Fruit fly (Drosophila melanogaster): ENCODE data around the gene BBS8.

BBS8 gene

dm6 chr2L:470336-470934 lies 47.8 kb downstream of the BBS8 start (continued):
- TF ChIP-seq pzg (GFP tag; optimal IDR thresholded peaks at IDR 0.05), result no peak
- no peak for TF ChIP-seq HLHmδ (GFP tag; optimal IDR thresholded peaks at IDR 0.05)
- TF ChIP-seq odd (GFP tag; optimal IDR thresholded peaks at IDR 0.05), result peak; percentile 47
- TF ChIP-seq ssp (GFP tag; IDR thresholded peaks at IDR 0.05), result peak; percentile 51
- peak; percentile 76 for TF ChIP-seq CG32772 (GFP tag; IDR thresholded peaks at IDR 0.05)
- TF ChIP-seq CG13424 (tag; optimal IDR thresholded peaks at IDR 0.05), result peak; percentile 76
- TF ChIP-seq ab (GFP tag; optimal IDR thresholded peaks at IDR 0.05), result peak; percentile 83
- no peak for TF ChIP-seq CG1529 (GFP tag; optimal IDR thresholded peaks at IDR 0.05)
- TF ChIP-seq pfk (GFP tag; optimal IDR thresholded peaks at IDR 0.05), result no peak
- TF ChIP-seq CG9437 (GFP tag; optimal IDR thresholded peaks at IDR 0.05), result peak; percentile 49
- TF ChIP-seq CG7357 (GFP tag; IDR thresholded peaks at IDR 0.05), result peak; percentile 74
- peak; percentile 35 for TF ChIP-seq CG3407 (GFP tag; optimal IDR thresholded peaks at IDR 0.05)
- TF ChIP-seq pb (GFP tag; optimal IDR thresholded peaks at IDR 0.05), result peak; percentile 77
- peak; percentile 51 for TF ChIP-seq CG9727 (GFP tag; optimal IDR thresholded peaks at IDR 0.05)
- no peak for TF ChIP-seq lbe (GFP tag; optimal IDR thresholded peaks at IDR 0.05)
- peak; percentile 49 for TF ChIP-seq tin (GFP tag; optimal IDR thresholded peaks at IDR 0.05)
- peak; percentile 64 for TF ChIP-seq psq (GFP tag; optimal IDR thresholded peaks at IDR 0.05)
- peak; percentile 71; the same call in 2 of the 3 replicates for TF ChIP-seq CG3726 (GFP tag; IDR thresholded peaks at IDR 0.05)
- peak; percentile 71 for TF ChIP-seq NfI (GFP tag; optimal IDR thresholded peaks at IDR 0.05)
- peak; percentile 97 for TF ChIP-seq sens (GFP tag)
- TF ChIP-seq CG2116 (GFP tag; optimal IDR thresholded peaks at IDR 0.05), result peak; percentile 40
- TF ChIP-seq CG12744 (GFP tag; optimal IDR thresholded peaks at IDR 0.05), result peak; percentile 74
- TF ChIP-seq Six4 (GFP tag; optimal IDR thresholded peaks at IDR 0.05), result peak; percentile 60
- TF ChIP-seq CG2875 (GFP tag; optimal IDR thresholded peaks at IDR 0.05), result peak; percentile 62
- TF ChIP-seq nau (GFP tag; optimal IDR thresholded peaks at IDR 0.05), result peak; percentile 66
- TF ChIP-seq CG9876 (GFP tag; optimal IDR thresholded peaks at IDR 0.05), result peak; percentile 68
- no peak for TF ChIP-seq YL-1 (GFP tag; optimal IDR thresholded peaks at IDR 0.05)
- TF ChIP-seq dmrt99B (tag; optimal IDR thresholded peaks at IDR 0.05), result peak; percentile 83
- TF ChIP-seq CG17385 (GFP tag; optimal IDR thresholded peaks at IDR 0.05), result peak; percentile 65
- TF ChIP-seq Ssrp (tag; optimal IDR thresholded peaks at IDR 0.05), result peak; percentile 70
- peak; percentile 44; the same call in 1 of the 2 replicates for TF ChIP-seq CG6272 (GFP tag; IDR thresholded peaks at IDR 0.05)
- peak; percentile 90 for TF ChIP-seq gem (tag; optimal IDR thresholded peaks at IDR 0.05)
- peak; percentile 78 for TF ChIP-seq Xbp1 (GFP tag; optimal IDR thresholded peaks at IDR 0.05)
- peak; percentile 78 for TF ChIP-seq Hmr (GFP tag; optimal IDR thresholded peaks at IDR 0.05)
- peak; percentile 93 for TF ChIP-seq CG2120 (GFP tag; optimal IDR thresholded peaks at IDR 0.05)
- peak; percentile 74 for TF ChIP-seq mirr (GFP tag; optimal IDR thresholded peaks at IDR 0.05)
- peak; percentile 61 for TF ChIP-seq CG10209 (GFP tag; optimal IDR thresholded peaks at IDR 0.05)
- TF ChIP-seq CG12155 (GFP tag; optimal IDR thresholded peaks at IDR 0.05), result peak; percentile 73
- peak; percentile 79 for TF ChIP-seq Camta (GFP tag; optimal IDR thresholded peaks at IDR 0.05)
- peak; percentile 71 for TF ChIP-seq tx (GFP tag; optimal IDR thresholded peaks at IDR 0.05)
- peak; percentile 79 for TF ChIP-seq Side (GFP tag; optimal IDR thresholded peaks at IDR 0.05)
- peak; percentile 57 for TF ChIP-seq fd3F (GFP tag; optimal IDR thresholded peaks at IDR 0.05)
- TF ChIP-seq zf30C (GFP tag; optimal IDR thresholded peaks at IDR 0.05), result no peak
- no peak for TF ChIP-seq br (optimal IDR thresholded peaks at IDR 0.05)
- TF ChIP-seq CG17328 (GFP tag; IDR thresholded peaks at IDR 0.05), result peak; percentile 77
- TF ChIP-seq Dbx (GFP tag; IDR thresholded peaks at IDR 0.05), result peak; percentile 45; the same call in 2 of the 3 replicates
- TF ChIP-seq so (GFP tag; IDR thresholded peaks at IDR 0.05), result peak; percentile 67; the same call in 2 of the 3 replicates
- peak; percentile 58 for TF ChIP-seq CG12219 (GFP tag; optimal IDR thresholded peaks at IDR 0.05)
- TF ChIP-seq D19A (tag; optimal IDR thresholded peaks at IDR 0.05), result peak; percentile 90
- TF ChIP-seq nerfin-1 (tag; optimal IDR thresholded peaks at IDR 0.05), result peak; percentile 27
